Worm (Caenorhabditis elegans) whole organism, L1 larva: Measurements from ENCODE around the gene aptf-4.

Experiments used
- C04F5.9 ChIP-seq: sonication (generic microtip); optimal IDR thresholded peaks from 2 replicates; lab custom pipeline; 2016; ENCODE audit warnings: missing genetic modification characterization, missing compliant biosample characterization
- F16B12.6 ChIP-seq: fragments of 150-350 bp; optimal IDR thresholded peaks from 2 replicates; lab custom pipeline; 2014; ENCODE audit warnings: missing biosample characterization, missing genetic modification characterization
- Y116A8C.19 ChIP-seq: sonication (generic microtip); optimal IDR thresholded peaks from 2 replicates; lab custom pipeline; 2016; ENCODE audit warnings: missing compliant biosample characterization, missing genetic modification characterization, borderline replicate concordance
- alr-1 ChIP-seq: fragments of 200-800 bp; sonication (Bioruptor generic); optimal IDR thresholded peaks from 2 replicates; lab custom pipeline; 2018; ENCODE audit warnings: borderline replicate concordance, mild to moderate bottlenecking, missing genetic modification characterization, missing compliant biosample characterization
- aly-2 ChIP-seq: fragments of 150-350 bp; optimal IDR thresholded peaks from 2 replicates; lab custom pipeline; 2014; ENCODE audit warnings: missing biosample characterization, missing genetic modification characterization
- ama-1 ChIP-seq: fragments of 150-350 bp; optimal IDR thresholded peaks from 2 replicates; lab custom pipeline; 2014
- blmp-1 ChIP-seq: fragments of 150-350 bp; optimal IDR thresholded peaks from 2 replicates; lab custom pipeline; 2014; ENCODE audit warnings: missing biosample characterization, missing genetic modification characterization
- ceh-8 ChIP-seq: fragments of 200-800 bp; sonication (Bioruptor generic); optimal IDR thresholded peaks from 2 replicates; lab custom pipeline; 2018; ENCODE audit warnings: mild to moderate bottlenecking, missing genetic modification characterization, moderate library complexity, missing compliant biosample characterization
- ceh-88 ChIP-seq: fragments of 200-800 bp; sonication (Bioruptor generic); IDR thresholded peaks from 2 replicates; pipeline ENCODE4 v1.3.6; 2022; ENCODE audit warnings: missing genetic modification characterization, missing compliant biosample characterization
- ceh-90 ChIP-seq: sonication (generic microtip); optimal IDR thresholded peaks from 2 replicates; lab custom pipeline; 2016; ENCODE audit warnings: missing genetic modification characterization, missing compliant biosample characterization
- ces-1 ChIP-seq: fragments of 150-350 bp; optimal IDR thresholded peaks from 2 replicates; lab custom pipeline; 2014; ENCODE audit warnings: missing biosample characterization, missing genetic modification reagents, missing genetic modification characterization
- dsc-1 ChIP-seq: sonication (generic microtip); optimal IDR thresholded peaks from 2 replicates; lab custom pipeline; 2016; ENCODE audit warnings: mild to moderate bottlenecking, missing genetic modification characterization, missing compliant biosample characterization
- efl-1 ChIP-seq, 4 experiments: fragments of 150-350 bp; optimal IDR thresholded peaks in 3 of 4; peaks in 1 of 4; 1 replicate in 1 of 4; 2 replicates in 3 of 4; lab custom pipeline; 2014; ENCODE audit warnings: missing biosample characterization in 2 of 4, missing genetic modification characterization in 2 of 4, missing genetic modification reagents in 2 of 4
- efl-3 ChIP-seq: fragments of 200-800 bp; sonication (Bioruptor generic); optimal IDR thresholded peaks from 2 replicates; lab custom pipeline; 2018; ENCODE audit warnings: mild to moderate bottlenecking, missing genetic modification characterization, missing compliant biosample characterization
- elt-3 ChIP-seq, 6 experiments: fragments of 150-350 bp in 1 of 6; sonication (generic microtip); optimal IDR thresholded peaks; 2 replicates each; lab custom pipeline; 2017 to 2018; ENCODE audit warnings: missing biosample characterization in 6 of 6, missing genetic modification characterization in 6 of 6, inconsistent platforms in 1 of 6
- ets-5 ChIP-seq: fragments of 200-800 bp; sonication (Bioruptor generic); IDR thresholded peaks from 2 replicates; pipeline ENCODE4 v1.3.6; 2022; ENCODE audit warnings: missing genetic modification characterization, missing compliant biosample characterization
- fkh-10 ChIP-seq: sonication (generic microtip); optimal IDR thresholded peaks from 2 replicates; lab custom pipeline; 2017; ENCODE audit warnings: missing biosample characterization, missing genetic modification reagents, missing genetic modification characterization
- fkh-8 ChIP-seq: sonication (generic microtip); optimal IDR thresholded peaks from 2 replicates; lab custom pipeline; 2016; ENCODE audit warnings: mild to moderate bottlenecking, missing genetic modification characterization, missing compliant biosample characterization
- fos-1 ChIP-seq: fragments of 150-350 bp; optimal IDR thresholded peaks from 2 replicates; lab custom pipeline; 2014; ENCODE audit warnings: missing biosample characterization, missing genetic modification characterization
- grh-1 ChIP-seq: fragments of 200-800 bp; sonication (Bioruptor generic); IDR thresholded peaks from 2 replicates; pipeline ENCODE4 v1.3.6; 2022; ENCODE audit warnings: missing genetic modification reagents, missing genetic modification characterization, missing compliant biosample characterization
- hlh-17 ChIP-seq: fragments of 200-800 bp; sonication (Bioruptor generic); optimal IDR thresholded peaks from 2 replicates; lab custom pipeline; 2018; ENCODE audit warnings: missing genetic modification characterization, mild to moderate bottlenecking, missing compliant biosample characterization, moderate library complexity, borderline replicate concordance
- isw-1 ChIP-seq: fragments of 200-800 bp; sonication (Bioruptor generic); IDR thresholded peaks from 2 replicates; pipeline ENCODE4 v1.3.6; 2022; ENCODE audit warnings: missing genetic modification characterization, missing compliant biosample characterization
- lin-13 ChIP-seq: fragments of 150-350 bp; optimal IDR thresholded peaks from 2 replicates; lab custom pipeline; 2014; ENCODE audit warnings: missing biosample characterization, missing genetic modification reagents, missing genetic modification characterization
- lin-14 ChIP-seq: fragments of 200-800 bp; sonication (Bioruptor generic); optimal IDR thresholded peaks from 2 replicates; lab custom pipeline; 2018; ENCODE audit warnings: mild to moderate bottlenecking, missing genetic modification characterization, moderate library complexity, missing compliant biosample characterization
- lin-15B ChIP-seq: fragments of 150-350 bp; sonication (generic microtip); optimal IDR thresholded peaks from 3 replicates; lab custom pipeline; 2014; ENCODE audit warnings: missing biosample characterization, missing genetic modification characterization
- lin-35 ChIP-seq, 2 experiments: fragments of 150-350 bp; optimal IDR thresholded peaks; 2 replicates each; lab custom pipeline; 2014; ENCODE audit warnings: missing biosample characterization in 2 of 2, missing genetic modification characterization in 2 of 2, missing genetic modification reagents in 2 of 2
- lsy-2 ChIP-seq, 2 experiments: fragments of 150-350 bp; optimal IDR thresholded peaks; 2 replicates each; lab custom pipeline; 2014; ENCODE audit warnings: missing biosample characterization in 2 of 2, missing genetic modification characterization in 2 of 2
- mef-2 ChIP-seq: fragments of 150-350 bp; optimal IDR thresholded peaks from 2 replicates; lab custom pipeline; 2014; ENCODE audit warnings: missing biosample characterization, missing genetic modification characterization
- nhr-11 ChIP-seq: fragments of 150-350 bp; optimal IDR thresholded peaks from 2 replicates; lab custom pipeline; 2014; ENCODE audit warnings: missing biosample characterization, missing genetic modification characterization
- nhr-19 ChIP-seq: fragments of 200-800 bp; sonication (Bioruptor generic); conservative IDR thresholded peaks from 2 replicates; pipeline ENCODE4 v1.3.6; 2022; ENCODE audit warnings: missing genetic modification characterization, missing compliant biosample characterization
- nhr-20 ChIP-seq: sonication (generic microtip); optimal IDR thresholded peaks from 2 replicates; lab custom pipeline; 2016; ENCODE audit warnings: mild to moderate bottlenecking, missing genetic modification characterization, missing compliant biosample characterization
- nhr-28 ChIP-seq: fragments of 150-350 bp; optimal IDR thresholded peaks from 2 replicates; lab custom pipeline; 2014; ENCODE audit warnings: missing biosample characterization, missing genetic modification characterization
- nhr-84 ChIP-seq: sonication (generic microtip); optimal IDR thresholded peaks from 2 replicates; lab custom pipeline; 2017; ENCODE audit warnings: missing biosample characterization, missing genetic modification characterization
- nhr-85 ChIP-seq: sonication (generic microtip); peaks from one replicate; lab custom pipeline; 2016; ENCODE audit warnings: missing genetic modification characterization, inconsistent platforms, missing compliant biosample characterization
- pax-3 ChIP-seq: fragments of 200-800 bp; sonication (Bioruptor generic); optimal IDR thresholded peaks from 2 replicates; lab custom pipeline; 2018; ENCODE audit warnings: mild to moderate bottlenecking, missing genetic modification characterization, moderate library complexity, missing compliant biosample characterization
- rnt-1 ChIP-seq: sonication (generic microtip); optimal IDR thresholded peaks from 2 replicates; lab custom pipeline; 2016; ENCODE audit warnings: mild to moderate bottlenecking, missing genetic modification characterization, moderate library complexity, missing compliant biosample characterization
- skn-1 ChIP-seq: fragments of 150-350 bp; optimal IDR thresholded peaks from 2 replicates; lab custom pipeline; 2014; ENCODE audit warnings: missing biosample characterization, missing genetic modification characterization
- snpc-4 ChIP-seq: fragments of 150-350 bp; optimal IDR thresholded peaks from 2 replicates; lab custom pipeline; 2014; ENCODE audit warnings: missing biosample characterization, missing genetic modification characterization
- sox-4 ChIP-seq: sonication (generic microtip); optimal IDR thresholded peaks from 2 replicates; lab custom pipeline; 2016; ENCODE audit warnings: missing genetic modification characterization, missing compliant biosample characterization
- sptf-1 ChIP-seq: fragments of 150-350 bp; optimal IDR thresholded peaks from 2 replicates; lab custom pipeline; 2014; ENCODE audit warnings: missing biosample characterization, missing genetic modification characterization
- tbx-2 ChIP-seq: sonication (generic microtip); optimal IDR thresholded peaks from 2 replicates; lab custom pipeline; 2016; ENCODE audit warnings: missing genetic modification characterization, missing compliant biosample characterization
- unc-130 ChIP-seq: fragments of 150-350 bp; optimal IDR thresholded peaks from 2 replicates; lab custom pipeline; 2017; ENCODE audit warnings: missing biosample characterization, missing genetic modification characterization, inconsistent platforms
- unc-30 ChIP-seq: sonication (generic microtip); optimal IDR thresholded peaks from 2 replicates; lab custom pipeline; 2017; ENCODE audit warnings: missing biosample characterization, missing genetic modification characterization
- unc-62 ChIP-seq: fragments of 150-350 bp; optimal IDR thresholded peaks from 2 replicates; lab custom pipeline; 2014; ENCODE audit warnings: missing biosample characterization, missing genetic modification reagents, missing genetic modification characterization
- vab-15 ChIP-seq: sonication (generic microtip); optimal IDR thresholded peaks from 2 replicates; lab custom pipeline; 2017; ENCODE audit warnings: missing genotype, mild to moderate bottlenecking, missing genetic modification characterization, missing compliant biosample characterization
- zag-1 ChIP-seq: fragments of 150-350 bp; optimal IDR thresholded peaks from 2 replicates; lab custom pipeline; 2014; ENCODE audit warnings: missing biosample characterization, missing genetic modification characterization
- zip-4 ChIP-seq: fragments of 200-800 bp; sonication (Bioruptor generic); optimal IDR thresholded peaks from 2 replicates; lab custom pipeline; 2018; ENCODE audit warnings: mild to moderate bottlenecking, missing genetic modification characterization, moderate library complexity, missing compliant biosample characterization
- ztf-4 ChIP-seq: fragments of 150-350 bp; optimal IDR thresholded peaks from 2 replicates; lab custom pipeline; 2014; ENCODE audit warnings: missing biosample characterization, missing genetic modification characterization

aptf-4 gene

DNA sequence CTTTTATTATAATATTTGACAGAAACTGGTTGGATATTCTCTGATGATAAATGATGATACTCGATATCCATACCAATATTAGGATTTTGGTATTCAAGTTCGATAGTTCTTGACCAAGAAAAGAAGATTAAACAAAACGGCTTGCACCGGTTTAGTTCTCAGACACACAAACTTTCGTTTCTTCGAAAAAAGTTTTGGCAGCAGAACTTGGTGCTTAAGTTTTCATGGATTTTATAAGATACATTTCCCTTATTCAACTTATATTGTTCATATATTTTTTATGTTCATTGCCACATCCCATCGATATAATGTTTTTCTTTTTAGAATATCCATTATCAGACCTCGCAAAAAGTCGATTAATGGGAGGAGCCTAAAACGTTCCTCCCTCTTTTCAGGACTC, at the start of gene aptf-4:
TSS of gene aptf-4 (plus strand) at position 301 of the 400 bp plus-strand sequence.
- TF ChIP-seq efl-3 (GFP tag; lab: Kevin White, UChicago): no peak
- no peak for TF ChIP-seq skn-1 (tag; lab: Kevin White, UChicago)
- no peak for TF ChIP-seq hlh-17 (GFP tag; lab: Kevin White, UChicago)
- TF ChIP-seq sptf-1: no peak
- no peak for TF ChIP-seq nhr-19 (GFP tag; lab: Robert Waterston, UW)
- no peak for TF ChIP-seq zip-4 (GFP tag; lab: Kevin White, UChicago)
- no peak for TF ChIP-seq sox-4 (tag; lab: Kevin White, UChicago)
- no peak for TF ChIP-seq ceh-8 (GFP tag; lab: Kevin White, UChicago)
- TF ChIP-seq mef-2: no peak

DNA sequence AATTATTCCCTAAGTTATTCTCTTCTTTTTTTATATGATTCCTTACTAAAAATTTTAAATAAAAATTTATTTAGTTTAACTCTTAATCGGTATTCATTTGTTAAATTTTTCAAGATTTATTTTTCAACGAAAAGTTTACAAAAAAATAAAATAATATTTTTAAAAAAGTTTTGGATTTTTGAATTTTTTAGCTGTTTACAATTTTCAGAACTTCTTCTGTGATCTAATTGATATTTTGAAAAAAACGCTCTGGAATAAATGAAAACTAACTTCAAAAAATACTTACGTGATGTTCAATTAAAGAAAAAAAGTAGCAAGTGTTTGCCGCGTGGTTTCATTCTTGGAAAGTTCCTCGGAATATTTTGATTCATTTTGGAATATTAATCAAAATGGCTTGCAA, 45.5 kb upstream of the aptf-4 start, which contains the start of gene decr-1.2:
TSS of gene decr-1.2 (plus strand) at position 301 of the 400 bp plus-strand sequence.
- TF ChIP-seq elt-3 (tag; optimal IDR thresholded peaks at IDR 0.05; lab: Kevin White, UChicago) (no peak), aly-2 (tag; lab: Kevin White, UChicago) (no peak), nhr-11 (tag; lab: Kevin White, UChicago) (no peak), unc-130 (tag; lab: Kevin White, UChicago) (no peak), rnt-1 (tag; lab: Kevin White, UChicago) (no peak), nhr-85 (tag; lab: Kevin White, UChicago) (no peak), nhr-20 (no peak), grh-1 (GFP tag; lab: Robert Waterston, UW) (no peak), Y116A8C.19 (tag; lab: Kevin White, UChicago) (no peak), tbx-2 (tag; lab: Kevin White, UChicago) (no peak), unc-62 (GFP tag; lab: Kevin White, UChicago) (no peak), dsc-1 (tag; lab: Kevin White, UChicago) (no peak), pax-3 (tag; lab: Kevin White, UChicago) (no peak), skn-1 (tag; lab: Kevin White, UChicago) (no peak), unc-30 (tag; lab: Kevin White, UChicago) (no peak), hlh-17 (GFP tag; lab: Kevin White, UChicago) (no peak), vab-15 (tag; lab: Kevin White, UChicago) (no peak), C04F5.9 (tag; lab: Kevin White, UChicago) (no peak), lsy-2 (tag; optimal IDR thresholded peaks at IDR 0.05; lab: Kevin White, UChicago) (no peak)
- TF ChIP-seq, all 84 proteins: peak for 0

DNA sequence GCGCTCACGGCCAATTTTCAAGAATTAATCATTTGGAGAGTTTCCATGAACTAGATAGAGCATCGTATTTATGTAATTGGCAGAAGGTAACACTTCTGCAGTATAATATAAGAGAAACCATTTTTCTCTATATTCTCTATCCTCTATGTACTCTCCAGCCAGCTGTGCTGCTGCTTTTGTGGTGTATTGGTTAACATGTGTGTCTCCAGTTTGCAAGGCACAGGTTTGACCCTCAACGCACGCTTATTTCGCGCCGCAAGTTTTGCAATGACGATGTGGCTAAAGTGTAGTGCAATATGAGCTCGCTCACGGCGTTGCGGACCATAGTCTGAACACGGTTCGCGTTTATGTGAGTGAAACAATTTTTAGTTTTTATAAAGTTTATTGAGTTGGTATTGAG, 43.8 kb upstream of the aptf-4 start:
- TF ChIP-seq lin-13 (GFP tag; lab: Kevin White, UChicago) (no peak), elt-3 (tag; optimal IDR thresholded peaks at IDR 0.05; lab: Kevin White, UChicago) (peak in 1 of 6 experiments; percentile 19), F16B12.6 (tag; lab: Kevin White, UChicago) (no peak), ztf-4 (no peak), blmp-1 (peak; percentile 25), sox-4 (tag; lab: Kevin White, UChicago) (no peak), ama-1 (lab: Kevin White, UChicago) (no peak), lin-35 (GFP tag; optimal IDR thresholded peaks at IDR 0.05; lab: Kevin White, UChicago) (peak; percentile 21 to 78), snpc-4 (no peak), ceh-90 (no peak), alr-1 (no peak), fkh-8 (tag; lab: Kevin White, UChicago) (no peak), lin-15B (no peak), nhr-84 (tag; lab: Kevin White, UChicago) (no peak), dsc-1 (tag; lab: Kevin White, UChicago) (peak; percentile 27), nhr-85 (tag; lab: Kevin White, UChicago) (no peak), grh-1 (GFP tag; lab: Robert Waterston, UW) (no peak), efl-1 (optimal IDR thresholded peaks at IDR 0.05; lab: Kevin White, UChicago) (peak; percentile 38 to 48), efl-1 (GFP tag; optimal IDR thresholded peaks at IDR 0.05 in 1 of 2; lab: Kevin White, UChicago) (peak; percentile 20 to 95), pax-3 (tag; lab: Kevin White, UChicago) (no peak), ces-1 (GFP tag; lab: Kevin White, UChicago) (no peak), fos-1 (tag; lab: Kevin White, UChicago) (peak; percentile 25), ceh-88 (GFP tag; lab: Robert Waterston, UW) (no peak), nhr-28 (tag; lab: Kevin White, UChicago) (no peak), zag-1 (tag; lab: Kevin White, UChicago) (no peak), mef-2 (no peak), isw-1 (GFP tag; lab: Robert Waterston, UW) (no peak), unc-62 (GFP tag; lab: Kevin White, UChicago) (no peak), fkh-10 (GFP tag; lab: Kevin White, UChicago) (no peak), lin-14 (GFP tag; lab: Kevin White, UChicago) (no peak), lsy-2 (tag; optimal IDR thresholded peaks at IDR 0.05; lab: Kevin White, UChicago) (peak in 1 of 2 experiments; percentile 69), nhr-20 (peak; percentile 68), rnt-1 (tag; lab: Kevin White, UChicago) (peak; percentile 66), ets-5 (GFP tag; lab: Robert Waterston, UW) (no peak)
